Worm (Caenorhabditis elegans) whole organism, L4 larva: ENCODE data around the gene mrck-1.

Experiments
- F37D6.2 ChIP-seq: sonication (generic microtip); optimal IDR thresholded peaks from 2 replicates; lab custom pipeline; 2016; ENCODE audit warnings: mild to moderate bottlenecking, missing genetic modification characterization, missing compliant biosample characterization
- F44E2.7 ChIP-seq: fragments of 200-800 bp; sonication (Bioruptor generic); IDR thresholded peaks from 2 replicates; pipeline ENCODE4 v2.1.2; 2022; ENCODE audit warnings: missing genetic modification characterization, missing compliant biosample characterization
- R02D3.7 ChIP-seq: fragments of 150-350 bp; sonication (generic microtip); optimal IDR thresholded peaks from 3 replicates; lab custom pipeline; 2014; ENCODE audit warnings: missing biosample characterization, missing genetic modification characterization
- Y105C5A.15 ChIP-seq: fragments of 200-800 bp; sonication (Bioruptor generic); IDR thresholded peaks from 2 replicates; pipeline ENCODE4 v1.3.6; 2022; ENCODE audit warnings: missing genetic modification characterization, missing compliant biosample characterization
- Y48G9A.11 ChIP-seq: fragments of 200-800 bp; sonication (Bioruptor generic); IDR thresholded peaks from 2 replicates; pipeline ENCODE4 v1.3.6; 2022; ENCODE audit warnings: missing genetic modification reagents, missing genetic modification characterization, missing compliant biosample characterization
- aha-1 ChIP-seq: fragments of 150-350 bp; peaks from one replicate; lab custom pipeline; 2014; ENCODE audit warnings: missing biosample characterization, missing genetic modification characterization
- ceh-20 ChIP-seq: fragments of 200-800 bp; sonication (Bioruptor generic); IDR thresholded peaks from 2 replicates; pipeline ENCODE4 v1.3.6; 2022; ENCODE audit warnings: missing genetic modification reagents, missing genetic modification characterization, missing compliant biosample characterization
- ceh-62 ChIP-seq: sonication (generic microtip); optimal IDR thresholded peaks from 2 replicates; lab custom pipeline; 2017; ENCODE audit warnings: missing biosample characterization, missing genetic modification characterization
- ces-1 ChIP-seq: fragments of 150-350 bp; sonication (generic microtip); optimal IDR thresholded peaks from 4 replicates; lab custom pipeline; 2014; ENCODE audit warnings: missing biosample characterization, missing genetic modification reagents, missing genetic modification characterization
- daf-8 ChIP-seq: fragments of 200-800 bp; sonication (Bioruptor generic); IDR thresholded peaks from 2 replicates; pipeline ENCODE4 v1.3.6; 2022; ENCODE audit warnings: missing genetic modification characterization, missing compliant biosample characterization
- dve-1 ChIP-seq: sonication (generic microtip); optimal IDR thresholded peaks from 2 replicates; lab custom pipeline; 2017; ENCODE audit warnings: antibody characterized with exemption, mild to moderate bottlenecking, missing genetic modification characterization, missing compliant biosample characterization; ENCODE audit not compliant: insufficient read depth
- egl-27 ChIP-seq: sonication (generic microtip); optimal IDR thresholded peaks from 3 replicates; lab custom pipeline; 2017; ENCODE audit warnings: missing biosample characterization, missing genetic modification reagents, missing genetic modification characterization
- fos-1 ChIP-seq: fragments of 150-350 bp; optimal IDR thresholded peaks from 2 replicates; lab custom pipeline; 2014; ENCODE audit warnings: missing biosample characterization, missing genetic modification characterization
- hlh-30 ChIP-seq: sonication (generic microtip); optimal IDR thresholded peaks from 2 replicates; lab custom pipeline; 2017; ENCODE audit warnings: antibody characterized with exemption, mild to moderate bottlenecking, missing genetic modification characterization, missing compliant biosample characterization; ENCODE audit not compliant: insufficient read depth
- lin-13 ChIP-seq: fragments of 150-350 bp; optimal IDR thresholded peaks from 2 replicates; lab custom pipeline; 2014; ENCODE audit warnings: missing biosample characterization, missing genetic modification reagents, missing genetic modification characterization
- lin-15B ChIP-seq: fragments of 150-350 bp; sonication (generic microtip); optimal IDR thresholded peaks from 3 replicates; lab custom pipeline; 2014; ENCODE audit warnings: missing biosample characterization, missing genetic modification characterization
- lin-29 ChIP-seq: fragments of 200-800 bp; sonication (Bioruptor generic); IDR thresholded peaks from 2 replicates; pipeline ENCODE4 v1.3.6; 2022; ENCODE audit warnings: missing genetic modification reagents, missing genetic modification characterization, missing compliant biosample characterization
- lin-38 ChIP-seq: fragments of 200-800 bp; sonication (Bioruptor generic); IDR thresholded peaks from 2 replicates; pipeline ENCODE4 v1.3.6; 2022; ENCODE audit warnings: missing genetic modification reagents, missing genetic modification characterization, missing compliant biosample characterization
- lsy-2 ChIP-seq, 2 experiments: fragments of 150-350 bp in 1 of 2; sonication (generic microtip) in 1 of 2; optimal IDR thresholded peaks; 2 replicates each; lab custom pipeline; 2014 to 2017; ENCODE audit warnings: missing biosample characterization in 2 of 2, missing genetic modification characterization in 2 of 2
- madf-9 ChIP-seq: fragments of 200-800 bp; sonication (Bioruptor generic); conservative IDR thresholded peaks from 2 replicates; pipeline ENCODE4 v1.3.6; 2022; ENCODE audit warnings: missing genetic modification reagents, missing genetic modification characterization, missing compliant biosample characterization
- mdl-1 ChIP-seq, 2 experiments: fragments of 150-350 bp in 1 of 2; sonication (generic microtip) in 1 of 2; optimal IDR thresholded peaks; 2 replicates each; lab custom pipeline; 2014 to 2017; ENCODE audit warnings: missing biosample characterization in 2 of 2, missing genetic modification characterization in 2 of 2
- mdt-29 ChIP-seq: fragments of 200-800 bp; sonication (Bioruptor generic); IDR thresholded peaks from 2 replicates; pipeline ENCODE4 v1.3.6; 2022; ENCODE audit warnings: missing genetic modification reagents, missing genetic modification characterization, missing compliant biosample characterization
- mep-1 ChIP-seq: fragments of 150-350 bp; sonication (generic microtip); optimal IDR thresholded peaks from 3 replicates; lab custom pipeline; 2014; ENCODE audit warnings: missing biosample characterization, missing genetic modification characterization
- mxl-3 ChIP-seq: fragments of 200-800 bp; sonication (Bioruptor generic); optimal IDR thresholded peaks from 2 replicates; lab custom pipeline; 2018; ENCODE audit warnings: mild to moderate bottlenecking, missing genetic modification characterization, missing compliant biosample characterization
- nhr-10 ChIP-seq: fragments of 150-350 bp; optimal IDR thresholded peaks from 2 replicates; lab custom pipeline; 2014; ENCODE audit warnings: missing biosample characterization, missing genetic modification characterization
- nhr-102 ChIP-seq: sonication (generic microtip); optimal IDR thresholded peaks from 2 replicates; lab custom pipeline; 2016; ENCODE audit warnings: mild to moderate bottlenecking, missing genetic modification characterization, moderate library complexity, missing compliant biosample characterization
- nhr-41 ChIP-seq: fragments of 200-800 bp; sonication (Bioruptor generic); IDR thresholded peaks from 2 replicates; pipeline ENCODE4 v1.3.6; 2022; ENCODE audit warnings: missing genetic modification reagents, missing genetic modification characterization, missing compliant biosample characterization
- nhr-48 ChIP-seq: sonication (generic microtip); optimal IDR thresholded peaks from 2 replicates; lab custom pipeline; 2016; ENCODE audit warnings: mild to moderate bottlenecking, missing genetic modification characterization, missing compliant biosample characterization
- php-3 ChIP-seq: fragments of 200-800 bp; sonication (Bioruptor generic); IDR thresholded peaks from 2 replicates; pipeline ENCODE4 v1.3.6; 2022; ENCODE audit warnings: missing genetic modification reagents, missing genetic modification characterization, missing compliant biosample characterization
- pqm-1 ChIP-seq: sonication (generic microtip); optimal IDR thresholded peaks from 2 replicates; lab custom pipeline; 2017; ENCODE audit warnings: missing biosample characterization, missing genetic modification characterization
- rbr-2 ChIP-seq: sonication (generic microtip); optimal IDR thresholded peaks from 2 replicates; lab custom pipeline; 2016; ENCODE audit warnings: missing genotype, missing genetic modification characterization, missing compliant biosample characterization
- unc-62 ChIP-seq, 3 experiments: fragments of 150-350 bp in 1 of 3; sonication (generic microtip); optimal IDR thresholded peaks in 2 of 3; peaks in 1 of 3; 1 replicate in 1 of 3; 2 replicates in 2 of 3; lab custom pipeline; 2014 to 2017; ENCODE audit warnings: missing biosample characterization in 3 of 3, missing genetic modification characterization in 3 of 3, missing genetic modification reagents in 3 of 3, missing genotype in 1 of 3
- zag-1 ChIP-seq: fragments of 150-350 bp; optimal IDR thresholded peaks from 2 replicates; lab custom pipeline; 2014; ENCODE audit warnings: missing biosample characterization, missing genetic modification characterization
- zfp-2 ChIP-seq: sonication (generic microtip); optimal IDR thresholded peaks from 2 replicates; lab custom pipeline; 2016; ENCODE audit warnings: mild to moderate bottlenecking, missing genetic modification characterization, missing compliant biosample characterization
- zfp-3 ChIP-seq: fragments of 200-800 bp; sonication (Bioruptor generic); conservative IDR thresholded peaks from 2 replicates; pipeline ENCODE4 v1.3.6; 2022; ENCODE audit warnings: missing genetic modification reagents, missing genetic modification characterization, missing compliant biosample characterization

mrck-1 gene

ce11 chrV:6267237-6267812 lies at the start of gene mrck-1 (continued):
- TF ChIP-seq madf-9 (peak; percentile 72; the same call in 1 of the 2 replicates), fos-1 (tag; lab: Kevin White, UChicago) (no peak), ceh-62 (tag; lab: Kevin White, UChicago) (no peak), daf-8 (GFP tag; lab: Robert Waterston, UW) (no peak), nhr-102 (tag; lab: Kevin White, UChicago) (peak; percentile 86)

ce11 chrV:6316632-6317031 lies 49.5 kb upstream of the mrck-1 start, which contains the start of gene cest-24:
TSS of gene cest-24 (plus strand) at chrV:6316932.
- TF ChIP-seq lin-38 (no peak), dve-1 (tag; lab: Kevin White, UChicago) (no peak), aha-1 (tag; lab: Kevin White, UChicago) (no peak), lsy-2 (tag; optimal IDR thresholded peaks at IDR 0.05; lab: Kevin White, UChicago) (no peak), pqm-1 (tag; lab: Kevin White, UChicago) (no peak), mdt-29 (GFP tag; lab: Robert Waterston, UW) (no peak), ceh-20 (GFP tag; lab: Robert Waterston, UW) (no peak), zag-1 (no peak), hlh-30 (tag; lab: Kevin White, UChicago) (no peak), nhr-41 (GFP tag; lab: Robert Waterston, UW) (no peak), Y48G9A.11 (GFP tag; lab: Robert Waterston, UW) (no peak), mep-1 (tag; lab: Kevin White, UChicago) (no peak), daf-8 (GFP tag; lab: Robert Waterston, UW) (no peak), ces-1 (no peak), mxl-3 (GFP tag; lab: Kevin White, UChicago) (no peak), mdl-1 (tag; optimal IDR thresholded peaks at IDR 0.05; lab: Kevin White, UChicago) (no peak), zfp-3 (GFP tag; lab: Robert Waterston, UW) (no peak), lin-13 (no peak)

ce11 chrV:6311936-6312335 lies 44.8 kb upstream of the mrck-1 start:
- TF ChIP-seq zag-1 (no peak), mdt-29 (GFP tag; lab: Robert Waterston, UW) (no peak), egl-27 (no peak), zfp-2 (tag; lab: Kevin White, UChicago) (no peak), dve-1 (tag; lab: Kevin White, UChicago) (no peak), lin-29 (GFP tag; lab: Robert Waterston, UW) (no peak), madf-9 (no peak), mxl-3 (GFP tag; lab: Kevin White, UChicago) (no peak), rbr-2 (tag; lab: Kevin White, UChicago) (no peak)
- TF ChIP-seq, all 104 proteins: peak for 0

- peak; percentile 32 for TF ChIP-seq aha-1 (tag; lab: Kevin White, UChicago)
- TF ChIP-seq R02D3.7 (tag; lab: Kevin White, UChicago), result no peak
- TF ChIP-seq php-3 (GFP tag; lab: Robert Waterston, UW), result no peak
- no peak for TF ChIP-seq zfp-2 (tag; lab: Kevin White, UChicago)
- TF ChIP-seq F44E2.7 (GFP tag; lab: Robert Waterston, UW), result no peak
- TF ChIP-seq lin-15B (tag; lab: Kevin White, UChicago), result no peak
- no peak for TF ChIP-seq nhr-48 (tag; lab: Kevin White, UChicago)
Measured at ce11 chrV:6303471-6303870, 36.4 kb upstream of the mrck-1 start, which contains the start of gene sago-1. TSS of gene sago-1 (plus strand) at chrV:6303771.

ce11 chrV:6302465-6302864 lies 35.4 kb upstream of the mrck-1 start:
- TF ChIP-seq Y105C5A.15 (GFP tag; lab: Robert Waterston, UW), result no peak
- TF ChIP-seq F37D6.2, result no peak
- peak in 1 of 2 experiments; percentile 15 for TF ChIP-seq unc-62 (GFP tag; optimal IDR thresholded peaks at IDR 0.05 in 1 of 2; lab: Kevin White, UChicago)
- no peak for TF ChIP-seq unc-62 (tag; optimal IDR thresholded peaks at IDR 0.05; lab: Kevin White, UChicago)
- no peak for TF ChIP-seq nhr-10 (tag; lab: Kevin White, UChicago)
